Worm (Caenorhabditis elegans): ENCODE results near the gene hadb-1.

The hadb-1 gene

ce11 chrIII:8656957-8657356 is 31.3 kb downstream of the hadb-1 start:
- TF ChIP-seq elt-3 (tag; optimal IDR thresholded peaks at IDR 0.05) (peak in 2 of 6 experiments; percentile 26 to 81), mdl-1 (tag; optimal IDR thresholded peaks at IDR 0.05) (peak in 1 of 2 experiments; percentile 23), efl-1 (optimal IDR thresholded peaks at IDR 0.05) (no peak), efl-1 (GFP tag; optimal IDR thresholded peaks at IDR 0.05 in 1 of 2) (peak in 1 of 2 experiments; percentile 24), jun-1 (tag; optimal IDR thresholded peaks at IDR 0.05) (peak; percentile 41), hlh-17 (GFP tag; optimal IDR thresholded peaks at IDR 0.05; ENCODE audit: borderline replicate concordance) (no peak), lin-35 (GFP tag; optimal IDR thresholded peaks at IDR 0.05) (peak in 1 of 2 experiments; percentile 46), C34B4.2 (tag; optimal IDR thresholded peaks at IDR 0.05) (no peak), swsn-7 (tag; optimal IDR thresholded peaks at IDR 0.05) (no peak), nhr-71 (tag; optimal IDR thresholded peaks at IDR 0.05) (peak; percentile 38), nhr-85 (tag) (peak; percentile 23), lin-14 (GFP tag; optimal IDR thresholded peaks at IDR 0.05) (peak; percentile 35), rnt-1 (tag; optimal IDR thresholded peaks at IDR 0.05) (no peak), nhr-20 (tag; optimal IDR thresholded peaks at IDR 0.05) (peak; percentile 34), elt-2 (tag; optimal IDR thresholded peaks at IDR 0.05) (peak; percentile 92), tlp-1 (tag; optimal IDR thresholded peaks at IDR 0.05) (peak; percentile 78), nhr-90 (tag; optimal IDR thresholded peaks at IDR 0.05; ENCODE audit: poor library complexity) (peak; percentile 27)

ce11 chrIII:8656055-8656454 is 32.2 kb downstream of the hadb-1 start:
- TF ChIP-seq ceh-82 (tag; optimal IDR thresholded peaks at IDR 0.05) (no peak), nhr-85 (tag) (peak; percentile 70), nhr-19 (GFP tag; conservative IDR thresholded peaks at IDR 0.05) (peak; percentile 12; the same call in 1 of the 2 replicates), ceh-63 (GFP tag; optimal IDR thresholded peaks at IDR 0.05) (no peak), lin-14 (GFP tag; optimal IDR thresholded peaks at IDR 0.05) (peak; percentile 3), snu-23 (GFP tag; optimal IDR thresholded peaks at IDR 0.05) (peak; percentile 1)

- TF ChIP-seq snu-23 (GFP tag; optimal IDR thresholded peaks at IDR 0.05) (peak; percentile 40), efl-1 (optimal IDR thresholded peaks at IDR 0.05) (no peak), efl-1 (GFP tag; optimal IDR thresholded peaks at IDR 0.05 in 1 of 2) (peak in 1 of 2 experiments; percentile 22), ceh-8 (GFP tag; optimal IDR thresholded peaks at IDR 0.05) (peak; percentile 56), nhr-71 (tag; optimal IDR thresholded peaks at IDR 0.05) (peak; percentile 51), nhr-19 (GFP tag; conservative IDR thresholded peaks at IDR 0.05) (peak; percentile 24; the same call in 1 of the 2 replicates), lin-39 (tag; optimal IDR thresholded peaks at IDR 0.05) (no peak), ceh-90 (tag; optimal IDR thresholded peaks at IDR 0.05) (no peak), lin-14 (GFP tag; optimal IDR thresholded peaks at IDR 0.05) (peak; percentile 23), lir-3 (tag; optimal IDR thresholded peaks at IDR 0.05; ENCODE audit: poor library complexity) (no peak), mdl-1 (tag; optimal IDR thresholded peaks at IDR 0.05) (peak in 1 of 2 experiments; percentile 2), pax-3 (tag; optimal IDR thresholded peaks at IDR 0.05) (no peak), hlh-4 (tag; optimal IDR thresholded peaks at IDR 0.05) (no peak), elt-2 (tag; optimal IDR thresholded peaks at IDR 0.05) (no peak), tbx-2 (tag; optimal IDR thresholded peaks at IDR 0.05) (peak; percentile 5), elt-3 (tag; optimal IDR thresholded peaks at IDR 0.05) (peak in 1 of 6 experiments; percentile 38), C16A3.4 (tag; optimal IDR thresholded peaks at IDR 0.05) (no peak), nhr-20 (tag; optimal IDR thresholded peaks at IDR 0.05) (peak; percentile 60), nhr-85 (tag) (peak; percentile 73), isw-1 (GFP tag; IDR thresholded peaks at IDR 0.05) (no peak)
Observed at ce11 chrIII:8655412-8655811, 32.9 kb downstream of the hadb-1 start.

ce11 chrIII:8654400-8654980 is 33.8 kb downstream of the hadb-1 start:
- TF ChIP-seq ceh-63 (GFP tag; optimal IDR thresholded peaks at IDR 0.05) (no peak), nhr-20 (tag; optimal IDR thresholded peaks at IDR 0.05) (peak; percentile 18), lin-15B (tag; optimal IDR thresholded peaks at IDR 0.05) (no peak), ces-1 (GFP tag; optimal IDR thresholded peaks at IDR 0.05) (no peak), ceh-8 (GFP tag; optimal IDR thresholded peaks at IDR 0.05) (no peak), pax-3 (tag; optimal IDR thresholded peaks at IDR 0.05) (no peak), vab-15 (tag; optimal IDR thresholded peaks at IDR 0.05) (no peak), mab-9 (GFP tag; IDR thresholded peaks at IDR 0.05) (no peak), sup-37 (GFP tag; optimal IDR thresholded peaks at IDR 0.05) (no peak), snpc-4 (tag; optimal IDR thresholded peaks at IDR 0.05) (no peak), hlh-4 (tag; optimal IDR thresholded peaks at IDR 0.05) (no peak), nhr-47 (tag; optimal IDR thresholded peaks at IDR 0.05) (no peak), nhr-85 (tag) (peak; percentile 87), sox-4 (tag; optimal IDR thresholded peaks at IDR 0.05) (no peak), egl-27 (tag; optimal IDR thresholded peaks at IDR 0.05) (no peak), nhr-237 (tag; optimal IDR thresholded peaks at IDR 0.05) (no peak), alr-1 (tag; optimal IDR thresholded peaks at IDR 0.05; ENCODE audit: borderline replicate concordance) (no peak), fos-1 (tag; optimal IDR thresholded peaks at IDR 0.05) (no peak), nhr-71 (tag; optimal IDR thresholded peaks at IDR 0.05) (peak; percentile 45), nhr-76 (tag; optimal IDR thresholded peaks at IDR 0.05) (no peak), dsc-1 (tag; optimal IDR thresholded peaks at IDR 0.05) (peak; percentile 58)

All from whole organism, L1 larva.